Worm (Caenorhabditis elegans) whole organism, L1 larva: ENCODE data around the gene ssq-1.

Experiments
- F16B12.6 ChIP-seq: fragments of 150-350 bp; optimal IDR thresholded peaks from 2 replicates; lab custom pipeline; 2014; ENCODE audit warnings: missing biosample characterization, missing genetic modification characterization
- aly-2 ChIP-seq: fragments of 150-350 bp; optimal IDR thresholded peaks from 2 replicates; lab custom pipeline; 2014; ENCODE audit warnings: missing biosample characterization, missing genetic modification characterization
- ama-1 ChIP-seq: fragments of 150-350 bp; optimal IDR thresholded peaks from 2 replicates; lab custom pipeline; 2014
- blmp-1 ChIP-seq: fragments of 150-350 bp; optimal IDR thresholded peaks from 2 replicates; lab custom pipeline; 2014; ENCODE audit warnings: missing biosample characterization, missing genetic modification characterization
- ceh-63 ChIP-seq: fragments of 200-800 bp; sonication (Bioruptor generic); optimal IDR thresholded peaks from 2 replicates; lab custom pipeline; 2018; ENCODE audit warnings: mild to moderate bottlenecking, missing genetic modification characterization, missing compliant biosample characterization
- ceh-8 ChIP-seq: fragments of 200-800 bp; sonication (Bioruptor generic); optimal IDR thresholded peaks from 2 replicates; lab custom pipeline; 2018; ENCODE audit warnings: mild to moderate bottlenecking, missing genetic modification characterization, moderate library complexity, missing compliant biosample characterization
- ceh-82 ChIP-seq, 3 experiments: fragments of 150-350 bp in 1 of 3; sonication (generic microtip) in 2 of 3; optimal IDR thresholded peaks; 2 replicates each; lab custom pipeline; 2014 to 2017; ENCODE audit warnings: missing biosample characterization in 3 of 3, missing genetic modification characterization in 3 of 3
- ces-1 ChIP-seq: fragments of 150-350 bp; optimal IDR thresholded peaks from 2 replicates; lab custom pipeline; 2014; ENCODE audit warnings: missing biosample characterization, missing genetic modification reagents, missing genetic modification characterization
- dpl-1 ChIP-seq, 3 experiments: fragments of 150-350 bp in 2 of 3; sonication (generic microtip) in 1 of 3; optimal IDR thresholded peaks; 2 replicates each; lab custom pipeline; 2014 to 2017; ENCODE audit warnings: missing biosample characterization in 3 of 3, missing genetic modification characterization in 3 of 3, missing genetic modification reagents in 3 of 3
- efl-1 ChIP-seq, 4 experiments: fragments of 150-350 bp; optimal IDR thresholded peaks in 3 of 4; peaks in 1 of 4; 1 replicate in 1 of 4; 2 replicates in 3 of 4; lab custom pipeline; 2014; ENCODE audit warnings: missing biosample characterization in 2 of 4, missing genetic modification characterization in 2 of 4, missing genetic modification reagents in 2 of 4
- efl-3 ChIP-seq: fragments of 200-800 bp; sonication (Bioruptor generic); optimal IDR thresholded peaks from 2 replicates; lab custom pipeline; 2018; ENCODE audit warnings: mild to moderate bottlenecking, missing genetic modification characterization, missing compliant biosample characterization
- egl-13 ChIP-seq: sonication (generic microtip); optimal IDR thresholded peaks from 2 replicates; lab custom pipeline; 2016; ENCODE audit warnings: missing genotype, missing genetic modification reagents, missing genetic modification characterization, missing compliant biosample characterization
- elt-2 ChIP-seq: sonication (generic microtip); optimal IDR thresholded peaks from 2 replicates; lab custom pipeline; 2016; ENCODE audit warnings: missing genetic modification characterization, mild to moderate bottlenecking, inconsistent platforms, missing compliant biosample characterization, missing genetic modification reagents
- elt-3 ChIP-seq, 6 experiments: fragments of 150-350 bp in 1 of 6; sonication (generic microtip); optimal IDR thresholded peaks; 2 replicates each; lab custom pipeline; 2017 to 2018; ENCODE audit warnings: missing biosample characterization in 6 of 6, missing genetic modification characterization in 6 of 6, inconsistent platforms in 1 of 6
- ets-5 ChIP-seq: fragments of 200-800 bp; sonication (Bioruptor generic); IDR thresholded peaks from 2 replicates; pipeline ENCODE4 v1.3.6; 2022; ENCODE audit warnings: missing genetic modification characterization, missing compliant biosample characterization
- fkh-8 ChIP-seq: sonication (generic microtip); optimal IDR thresholded peaks from 2 replicates; lab custom pipeline; 2016; ENCODE audit warnings: mild to moderate bottlenecking, missing genetic modification characterization, missing compliant biosample characterization
- grh-1 ChIP-seq: fragments of 200-800 bp; sonication (Bioruptor generic); IDR thresholded peaks from 2 replicates; pipeline ENCODE4 v1.3.6; 2022; ENCODE audit warnings: missing genetic modification reagents, missing genetic modification characterization, missing compliant biosample characterization
- hlh-17 ChIP-seq: fragments of 200-800 bp; sonication (Bioruptor generic); optimal IDR thresholded peaks from 2 replicates; lab custom pipeline; 2018; ENCODE audit warnings: missing genetic modification characterization, mild to moderate bottlenecking, missing compliant biosample characterization, moderate library complexity, borderline replicate concordance
- hlh-4 ChIP-seq: sonication (generic microtip); optimal IDR thresholded peaks from 2 replicates; lab custom pipeline; 2016; ENCODE audit warnings: mild to moderate bottlenecking, missing genetic modification characterization, missing compliant biosample characterization
- hpl-2 ChIP-seq: fragments of 150-350 bp; optimal IDR thresholded peaks from 2 replicates; lab custom pipeline; 2014; ENCODE audit warnings: missing biosample characterization, missing genetic modification reagents, missing genetic modification characterization
- isw-1 ChIP-seq: fragments of 200-800 bp; sonication (Bioruptor generic); IDR thresholded peaks from 2 replicates; pipeline ENCODE4 v1.3.6; 2022; ENCODE audit warnings: missing genetic modification characterization, missing compliant biosample characterization
- lin-13 ChIP-seq: fragments of 150-350 bp; optimal IDR thresholded peaks from 2 replicates; lab custom pipeline; 2014; ENCODE audit warnings: missing biosample characterization, missing genetic modification reagents, missing genetic modification characterization
- lin-14 ChIP-seq: fragments of 200-800 bp; sonication (Bioruptor generic); optimal IDR thresholded peaks from 2 replicates; lab custom pipeline; 2018; ENCODE audit warnings: mild to moderate bottlenecking, missing genetic modification characterization, moderate library complexity, missing compliant biosample characterization
- lin-35 ChIP-seq, 2 experiments: fragments of 150-350 bp; optimal IDR thresholded peaks; 2 replicates each; lab custom pipeline; 2014; ENCODE audit warnings: missing biosample characterization in 2 of 2, missing genetic modification characterization in 2 of 2, missing genetic modification reagents in 2 of 2
- lir-3 ChIP-seq: sonication (generic microtip); optimal IDR thresholded peaks from 2 replicates; lab custom pipeline; 2016; ENCODE audit warnings: mild to moderate bottlenecking, missing genetic modification characterization, moderate library complexity, missing compliant biosample characterization; ENCODE audit not compliant: poor library complexity
- lsy-2 ChIP-seq, 2 experiments: fragments of 150-350 bp; optimal IDR thresholded peaks; 2 replicates each; lab custom pipeline; 2014; ENCODE audit warnings: missing biosample characterization in 2 of 2, missing genetic modification characterization in 2 of 2
- mdl-1 ChIP-seq, 2 experiments: fragments of 150-350 bp; optimal IDR thresholded peaks; 2 replicates each; lab custom pipeline; 2014 to 2017; ENCODE audit warnings: missing biosample characterization in 2 of 2, missing genetic modification characterization in 2 of 2, inconsistent platforms in 1 of 2
- mef-2 ChIP-seq: fragments of 150-350 bp; optimal IDR thresholded peaks from 2 replicates; lab custom pipeline; 2014; ENCODE audit warnings: missing biosample characterization, missing genetic modification characterization
- mep-1 ChIP-seq: fragments of 150-350 bp; optimal IDR thresholded peaks from 2 replicates; lab custom pipeline; 2014; ENCODE audit warnings: missing biosample characterization, missing genetic modification characterization
- nhr-11 ChIP-seq: fragments of 150-350 bp; optimal IDR thresholded peaks from 2 replicates; lab custom pipeline; 2014; ENCODE audit warnings: missing biosample characterization, missing genetic modification characterization
- nhr-12 ChIP-seq: sonication (generic microtip); optimal IDR thresholded peaks from 2 replicates; lab custom pipeline; 2017; ENCODE audit warnings: missing biosample characterization, missing genetic modification characterization
- nhr-19 ChIP-seq: fragments of 200-800 bp; sonication (Bioruptor generic); conservative IDR thresholded peaks from 2 replicates; pipeline ENCODE4 v1.3.6; 2022; ENCODE audit warnings: missing genetic modification characterization, missing compliant biosample characterization
- nhr-20 ChIP-seq: sonication (generic microtip); optimal IDR thresholded peaks from 2 replicates; lab custom pipeline; 2016; ENCODE audit warnings: mild to moderate bottlenecking, missing genetic modification characterization, missing compliant biosample characterization
- nhr-47 ChIP-seq: sonication (generic microtip); optimal IDR thresholded peaks from 2 replicates; lab custom pipeline; 2016; ENCODE audit warnings: mild to moderate bottlenecking, missing genetic modification characterization, moderate library complexity, missing compliant biosample characterization
- nhr-71 ChIP-seq: sonication (generic microtip); optimal IDR thresholded peaks from 2 replicates; lab custom pipeline; 2016; ENCODE audit warnings: mild to moderate bottlenecking, missing genetic modification characterization, moderate library complexity, missing compliant biosample characterization
- nhr-76 ChIP-seq: sonication (generic microtip); optimal IDR thresholded peaks from 2 replicates; lab custom pipeline; 2017; ENCODE audit warnings: missing biosample characterization, missing genetic modification characterization
- nhr-85 ChIP-seq: sonication (generic microtip); peaks from one replicate; lab custom pipeline; 2016; ENCODE audit warnings: missing genetic modification characterization, inconsistent platforms, missing compliant biosample characterization
- pag-3 ChIP-seq: sonication (generic microtip); optimal IDR thresholded peaks from 2 replicates; lab custom pipeline; 2017; ENCODE audit warnings: missing genetic modification characterization, mild to moderate bottlenecking, missing compliant biosample characterization, antibody characterized with exemption, borderline replicate concordance; ENCODE audit not compliant: insufficient read depth
- rnt-1 ChIP-seq: sonication (generic microtip); optimal IDR thresholded peaks from 2 replicates; lab custom pipeline; 2016; ENCODE audit warnings: mild to moderate bottlenecking, missing genetic modification characterization, moderate library complexity, missing compliant biosample characterization
- skn-1 ChIP-seq: fragments of 150-350 bp; optimal IDR thresholded peaks from 2 replicates; lab custom pipeline; 2014; ENCODE audit warnings: missing biosample characterization, missing genetic modification characterization
- snu-23 ChIP-seq: sonication (generic microtip); optimal IDR thresholded peaks from 2 replicates; lab custom pipeline; 2016; ENCODE audit warnings: missing genetic modification characterization, missing compliant biosample characterization
- swsn-7 ChIP-seq: sonication (generic microtip); optimal IDR thresholded peaks from 2 replicates; lab custom pipeline; 2016; ENCODE audit warnings: missing genetic modification characterization, missing compliant biosample characterization
- tbx-2 ChIP-seq: sonication (generic microtip); optimal IDR thresholded peaks from 2 replicates; lab custom pipeline; 2016; ENCODE audit warnings: missing genetic modification characterization, missing compliant biosample characterization
- unc-130 ChIP-seq: fragments of 150-350 bp; optimal IDR thresholded peaks from 2 replicates; lab custom pipeline; 2017; ENCODE audit warnings: missing biosample characterization, missing genetic modification characterization, inconsistent platforms
- unc-62 ChIP-seq: fragments of 150-350 bp; optimal IDR thresholded peaks from 2 replicates; lab custom pipeline; 2014; ENCODE audit warnings: missing biosample characterization, missing genetic modification reagents, missing genetic modification characterization
- unc-86 ChIP-seq: sonication (generic microtip); optimal IDR thresholded peaks from 2 replicates; lab custom pipeline; 2016; ENCODE audit warnings: missing genetic modification characterization, missing compliant biosample characterization
- xbp-1 ChIP-seq: sonication (generic microtip); optimal IDR thresholded peaks from 2 replicates; lab custom pipeline; 2016; ENCODE audit warnings: missing genetic modification characterization, missing compliant biosample characterization
- zag-1 ChIP-seq: fragments of 150-350 bp; optimal IDR thresholded peaks from 2 replicates; lab custom pipeline; 2014; ENCODE audit warnings: missing biosample characterization, missing genetic modification characterization
- ztf-4 ChIP-seq: fragments of 150-350 bp; optimal IDR thresholded peaks from 2 replicates; lab custom pipeline; 2014; ENCODE audit warnings: missing biosample characterization, missing genetic modification characterization

The ssq-1 gene

DNA sequence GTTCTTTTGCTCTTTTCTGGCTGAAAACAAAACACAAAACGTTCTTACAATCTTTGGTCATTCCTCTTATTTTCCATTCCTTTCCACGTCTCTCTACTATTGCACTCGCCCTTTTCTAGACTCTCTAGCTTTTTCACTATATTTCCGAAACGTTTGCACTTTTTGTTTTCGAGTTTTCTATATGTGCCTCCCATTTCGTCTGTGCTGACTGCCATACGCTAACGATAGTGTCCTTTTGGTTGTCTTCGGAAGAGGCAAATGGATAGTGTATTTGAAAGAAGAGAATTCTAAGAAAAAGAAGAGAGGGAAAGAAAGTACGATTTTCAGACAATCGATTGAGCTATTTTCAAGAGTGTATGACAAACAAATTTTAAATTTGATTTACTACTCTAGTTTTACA lies 20.4 kb downstream of the ssq-1 start (continued):
- no peak for TF ChIP-seq hlh-4 (tag; lab: Kevin White, UChicago)
- no peak for TF ChIP-seq xbp-1 (tag; lab: Kevin White, UChicago)
- TF ChIP-seq nhr-71 (tag; lab: Kevin White, UChicago): peak; percentile 37
- TF ChIP-seq F16B12.6: no peak
- no peak for TF ChIP-seq ceh-63
- no peak for TF ChIP-seq dpl-1 (GFP tag; optimal IDR thresholded peaks at IDR 0.05; lab: Kevin White, UChicago)
- peak; percentile 64 for TF ChIP-seq lin-14 (GFP tag; lab: Kevin White, UChicago)
- no peak for TF ChIP-seq fkh-8 (tag; lab: Kevin White, UChicago)
- TF ChIP-seq ets-5 (GFP tag; lab: Robert Waterston, UW): no peak
- no peak for TF ChIP-seq efl-3 (GFP tag; lab: Kevin White, UChicago)
- TF ChIP-seq mep-1: peak; percentile 14
- TF ChIP-seq hpl-2 (GFP tag; lab: Kevin White, UChicago): no peak
- no peak for TF ChIP-seq unc-130
- no peak for TF ChIP-seq isw-1 (GFP tag; lab: Robert Waterston, UW)
- no peak for TF ChIP-seq nhr-19
- TF ChIP-seq ztf-4 (tag; lab: Kevin White, UChicago): no peak

DNA sequence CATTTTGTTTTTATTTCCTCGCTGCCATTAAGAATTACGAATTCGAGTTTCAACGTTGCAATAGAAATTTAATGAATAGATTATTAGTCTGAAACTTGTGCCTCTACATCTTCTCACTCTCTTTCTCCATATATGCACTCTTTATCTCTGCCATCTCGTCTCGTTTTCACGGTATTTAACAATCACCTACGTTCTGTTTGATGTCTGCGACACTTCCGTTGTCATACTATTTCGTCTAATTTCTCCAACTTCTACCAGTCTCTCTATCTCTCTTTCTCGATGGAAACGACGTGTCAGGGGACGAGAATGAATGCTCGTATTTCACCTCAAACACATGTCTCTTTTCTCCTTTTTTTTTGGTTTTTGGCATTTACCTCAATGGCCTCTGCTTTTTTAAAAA lies 21.5 kb downstream of the ssq-1 start:
- no peak; the same call in 1 of the 2 replicates for TF ChIP-seq grh-1
- peak in 2 of 3 experiments; percentile 26 to 40 for TF ChIP-seq ceh-82 (tag; optimal IDR thresholded peaks at IDR 0.05; lab: Kevin White, UChicago)
- peak; percentile 19 for TF ChIP-seq ztf-4 (tag; lab: Kevin White, UChicago)
- TF ChIP-seq nhr-71 (tag; lab: Kevin White, UChicago): peak; percentile 70
- no peak for TF ChIP-seq nhr-11
- peak; percentile 38 for TF ChIP-seq nhr-47 (tag; lab: Kevin White, UChicago)
- TF ChIP-seq zag-1 (tag; lab: Kevin White, UChicago): no peak
- TF ChIP-seq xbp-1 (tag; lab: Kevin White, UChicago): peak; percentile 32
- peak; percentile 39 for TF ChIP-seq swsn-7 (tag; lab: Kevin White, UChicago)
- TF ChIP-seq egl-13 (tag; lab: Kevin White, UChicago): no peak
- TF ChIP-seq mep-1: peak; percentile 63
- TF ChIP-seq dpl-1 (GFP tag; optimal IDR thresholded peaks at IDR 0.05; lab: Kevin White, UChicago): peak in 2 of 3 experiments; percentile 10 to 38
- TF ChIP-seq nhr-20 (tag; lab: Kevin White, UChicago): peak; percentile 78
- no peak for TF ChIP-seq aly-2 (tag; lab: Kevin White, UChicago)
- peak; percentile 24 for TF ChIP-seq lir-3 (tag; lab: Kevin White, UChicago)
- TF ChIP-seq efl-1 (optimal IDR thresholded peaks at IDR 0.05; lab: Kevin White, UChicago): peak; percentile 63 to 75
- no peak for TF ChIP-seq efl-1 (GFP tag; optimal IDR thresholded peaks at IDR 0.05 in 1 of 2; lab: Kevin White, UChicago)
- TF ChIP-seq mdl-1 (tag; optimal IDR thresholded peaks at IDR 0.05; lab: Kevin White, UChicago): peak in 1 of 2 experiments; percentile 54
- peak; percentile 49 for TF ChIP-seq rnt-1 (tag; lab: Kevin White, UChicago)
- TF ChIP-seq tbx-2 (tag; lab: Kevin White, UChicago): peak; percentile 39
- TF ChIP-seq nhr-19: peak; percentile 27
- no peak for TF ChIP-seq ets-5 (GFP tag; lab: Robert Waterston, UW)
- TF ChIP-seq unc-62 (GFP tag; lab: Kevin White, UChicago): no peak
- TF ChIP-seq lin-13 (GFP tag; lab: Kevin White, UChicago): no peak
- peak; percentile 52 to 66 for TF ChIP-seq lsy-2 (tag; optimal IDR thresholded peaks at IDR 0.05; lab: Kevin White, UChicago)
- TF ChIP-seq nhr-12 (tag; lab: Kevin White, UChicago): no peak
- TF ChIP-seq hlh-17 (GFP tag; lab: Kevin White, UChicago): no peak
- TF ChIP-seq elt-2: peak; percentile 46
- TF ChIP-seq ceh-8: no peak
- peak; percentile 86 for TF ChIP-seq nhr-85
- no peak for TF ChIP-seq pag-3 (tag; lab: Kevin White, UChicago)
- TF ChIP-seq ama-1: no peak
- TF ChIP-seq nhr-76: no peak
- peak; percentile 43 to 60 for TF ChIP-seq lin-35 (GFP tag; optimal IDR thresholded peaks at IDR 0.05; lab: Kevin White, UChicago)
- peak; percentile 62 for TF ChIP-seq unc-86
- peak; percentile 73 for TF ChIP-seq snu-23 (GFP tag; lab: Kevin White, UChicago)
- TF ChIP-seq ces-1: no peak
- TF ChIP-seq mef-2 (tag; lab: Kevin White, UChicago): no peak
- TF ChIP-seq lin-14 (GFP tag; lab: Kevin White, UChicago): peak; percentile 86
- peak in 1 of 6 experiments; percentile 6 for TF ChIP-seq elt-3 (tag; optimal IDR thresholded peaks at IDR 0.05; lab: Kevin White, UChicago)
- no peak for TF ChIP-seq efl-3 (GFP tag; lab: Kevin White, UChicago)
- peak; percentile 41 for TF ChIP-seq blmp-1 (tag; lab: Kevin White, UChicago)
- TF ChIP-seq skn-1 (tag; lab: Kevin White, UChicago): no peak
